Fruit fly (Drosophila melanogaster) whole organism, embryonic: ENCODE results near the gene Arp3.

Experiments used
- B-H1 ChIP-seq: fragments of 200-800 bp; sonication (Bioruptor generic); IDR thresholded peaks from 3 replicates; pipeline ENCODE4 v1.3.6; 2022; ENCODE audit warnings: missing biosample characterization, missing genetic modification characterization
- B-H2 ChIP-seq: fragments of 200-800 bp; sonication (Bioruptor generic); optimal IDR thresholded peaks from 2 replicates; lab custom pipeline; 2018; ENCODE audit warnings: missing biosample characterization, mild to moderate bottlenecking, missing genetic modification characterization
- CG10366 ChIP-seq: fragments of 200-800 bp; sonication (Bioruptor generic); IDR thresholded peaks from 2 replicates; pipeline ENCODE4 v1.3.6; 2022; ENCODE audit warnings: missing biosample characterization, missing genetic modification characterization
- CG10431 ChIP-seq: fragments of 200-800 bp; sonication (Bioruptor generic); optimal IDR thresholded peaks from 3 replicates; lab custom pipeline; 2018; ENCODE audit warnings: missing biosample characterization, mild to moderate bottlenecking, missing genetic modification characterization
- CG11085 ChIP-seq: fragments of 200-800 bp; sonication (Bioruptor generic); IDR thresholded peaks from 2 replicates; pipeline ENCODE4 v1.3.6; 2022; ENCODE audit warnings: missing biosample characterization, missing genetic modification characterization
- CG11560 ChIP-seq: fragments of 200-800 bp; sonication (Bioruptor generic); IDR thresholded peaks from 3 replicates; pipeline ENCODE4 v1.3.6; 2022; ENCODE audit warnings: missing biosample characterization, missing genetic modification characterization
- CG12769 ChIP-seq: fragments of 200-800 bp; sonication (Bioruptor generic); optimal IDR thresholded peaks from 2 replicates; lab custom pipeline; 2019; ENCODE audit warnings: missing biosample characterization, mild to moderate bottlenecking, missing genetic modification characterization, moderate library complexity
- CG14441 ChIP-seq: fragments of 200-800 bp; sonication (Bioruptor generic); IDR thresholded peaks from 2 replicates; pipeline ENCODE4 v1.3.6; 2022; ENCODE audit warnings: missing biosample characterization, missing genetic modification characterization
- CG15269 ChIP-seq: fragments of 200-800 bp; sonication (Bioruptor generic); optimal IDR thresholded peaks from 2 replicates; lab custom pipeline; 2018; ENCODE audit warnings: missing biosample characterization, mild to moderate bottlenecking, missing genetic modification characterization, moderate library complexity
- CG15601 ChIP-seq: fragments of 200-800 bp; sonication (Bioruptor generic); optimal IDR thresholded peaks from 3 replicates; lab custom pipeline; 2019; ENCODE audit warnings: missing biosample characterization, mild to moderate bottlenecking, missing genetic modification characterization, moderate library complexity
- CG17328 ChIP-seq: fragments of 200-800 bp; sonication (Bioruptor generic); IDR thresholded peaks from 2 replicates; pipeline ENCODE4 v1.3.6; 2022; ENCODE audit warnings: missing biosample characterization, missing genetic modification characterization
- CG2199 ChIP-seq: fragments of 200-800 bp; sonication (Bioruptor generic); IDR thresholded peaks from 3 replicates; pipeline ENCODE4 v1.3.6; 2022; ENCODE audit warnings: missing biosample characterization, missing genetic modification characterization
- CG3065 ChIP-seq: fragments of 200-800 bp; sonication (Bioruptor generic); optimal IDR thresholded peaks from 2 replicates; lab custom pipeline; 2016; ENCODE audit warnings: missing biosample characterization, missing genetic modification characterization
- CG32532 ChIP-seq: fragments of 200-800 bp; sonication (Bioruptor generic); IDR thresholded peaks from 2 replicates; pipeline ENCODE4 v1.3.6; 2022; ENCODE audit warnings: missing biosample characterization, missing genetic modification characterization
- CG32767 ChIP-seq: fragments of 200-800 bp; sonication (Bioruptor generic); IDR thresholded peaks from 2 replicates; pipeline ENCODE4 v1.3.6; 2022; ENCODE audit warnings: missing biosample characterization, missing genetic modification characterization
- CG6254 ChIP-seq: fragments of 200-800 bp; sonication (Bioruptor generic); optimal IDR thresholded peaks from 3 replicates; lab custom pipeline; 2017; ENCODE audit warnings: mild to moderate bottlenecking, missing biosample characterization, missing genetic modification reagents, missing genetic modification characterization
- CG6765 ChIP-seq: fragments of 200-800 bp; sonication (Bioruptor generic); optimal IDR thresholded peaks from 3 replicates; lab custom pipeline; 2017; ENCODE audit warnings: missing biosample characterization, mild to moderate bottlenecking, missing genetic modification characterization
- CG7372 ChIP-seq: fragments of 200-800 bp; sonication (Bioruptor generic); IDR thresholded peaks from 2 replicates; pipeline ENCODE4 v1.3.6; 2022; ENCODE audit warnings: missing biosample characterization, missing genetic modification characterization
- Dad ChIP-seq: fragments of 200-800 bp; sonication (Bioruptor generic); optimal IDR thresholded peaks from 3 replicates; lab custom pipeline; 2016; ENCODE audit warnings: missing biosample characterization, missing genetic modification characterization
- Elba2 ChIP-seq: fragments of 200-800 bp; sonication (Bioruptor generic); optimal IDR thresholded peaks from 3 replicates; lab custom pipeline; 2016; ENCODE audit warnings: missing biosample characterization, missing genetic modification characterization
- Lpt ChIP-seq: fragments of >200 bp; optimal IDR thresholded peaks from 2 replicates; lab custom pipeline; 2018; ENCODE audit warnings: missing biosample characterization, missing genetic modification characterization
- MBD-R2 ChIP-seq: fragments of 200-800 bp; sonication (Bioruptor generic); IDR thresholded peaks from 2 replicates; pipeline ENCODE4 v1.3.6; 2022; ENCODE audit warnings: missing biosample characterization, missing genetic modification characterization
- Med ChIP-seq: fragments of 200-800 bp; sonication (Bioruptor generic); peaks from one replicate; lab custom pipeline; 2016; ENCODE audit warnings: missing biosample characterization, missing genetic modification characterization, mild to moderate bottlenecking, inconsistent platforms, moderate library complexity
- NK7.1 ChIP-seq: fragments of 200-800 bp; sonication (Bioruptor generic); optimal IDR thresholded peaks from 3 replicates; lab custom pipeline; 2016; ENCODE audit warnings: missing biosample characterization, missing genetic modification characterization
- Taf1 ChIP-seq: fragments of 200-800 bp; sonication (Bioruptor generic); IDR thresholded peaks from 2 replicates; pipeline ENCODE4 v1.3.6; 2022; ENCODE audit warnings: missing biosample characterization, missing genetic modification characterization
- Trl ChIP-seq, 3 experiments: fragments of >200 bp in 2 of 3; fragments of 200-800 bp in 1 of 3; sonication (Bioruptor generic) in 1 of 3; optimal IDR thresholded peaks; 2 replicates in 1 of 3; 3 replicates in 2 of 3; lab custom pipeline; 2016 to 2017; ENCODE audit warnings: missing biosample characterization in 1 of 3, missing genetic modification characterization in 1 of 3
- aop ChIP-seq: fragments of 200-800 bp; sonication (Bioruptor generic); IDR thresholded peaks from 2 replicates; pipeline ENCODE4 v1.3.6; 2022; ENCODE audit warnings: missing biosample characterization, missing genetic modification characterization
- ato ChIP-seq: fragments of 200-800 bp; sonication (Bioruptor generic); IDR thresholded peaks from 2 replicates; pipeline ENCODE4 v1.3.6; 2022; ENCODE audit warnings: missing biosample characterization, missing genetic modification characterization; ENCODE audit not compliant: partially characterized antibody
- chinmo ChIP-seq: fragments of 200-800 bp; sonication (Bioruptor generic); IDR thresholded peaks from 4 replicates; pipeline ENCODE4 v1.3.6; 2022; ENCODE audit warnings: missing biosample characterization, missing genetic modification characterization; ENCODE audit not compliant: partially characterized antibody
- chm ChIP-seq: fragments of 200-800 bp; sonication (Bioruptor generic); IDR thresholded peaks from 2 replicates; pipeline ENCODE4 v1.3.6; 2022; ENCODE audit warnings: missing biosample characterization, missing genetic modification characterization
- disco-r ChIP-seq: fragments of 200-800 bp; sonication (Bioruptor generic); optimal IDR thresholded peaks from 2 replicates; lab custom pipeline; 2016; ENCODE audit warnings: missing biosample characterization, missing genetic modification characterization
- exex ChIP-seq: fragments of 200-800 bp; sonication (Bioruptor generic); optimal IDR thresholded peaks from 4 replicates; lab custom pipeline; 2018; ENCODE audit warnings: missing biosample characterization, mild to moderate bottlenecking, missing genetic modification characterization, moderate library complexity
- fd96Cb ChIP-seq: fragments of 200-800 bp; sonication (Bioruptor generic); optimal IDR thresholded peaks from 2 replicates; lab custom pipeline; 2018; ENCODE audit warnings: missing biosample characterization, mild to moderate bottlenecking, missing genetic modification characterization, moderate library complexity
- gcm2 ChIP-seq: fragments of 200-800 bp; sonication (Bioruptor generic); optimal IDR thresholded peaks from 2 replicates; lab custom pipeline; 2016; ENCODE audit warnings: missing biosample characterization, missing genetic modification characterization
- gsb-n ChIP-seq: fragments of 200-800 bp; sonication (Bioruptor generic); optimal IDR thresholded peaks from 3 replicates; lab custom pipeline; 2018; ENCODE audit warnings: missing biosample characterization, mild to moderate bottlenecking, missing genetic modification characterization
- h ChIP-seq: fragments of >200 bp; optimal IDR thresholded peaks from 2 replicates; lab custom pipeline; 2017
- kah ChIP-seq: fragments of 200-800 bp; sonication (Bioruptor generic); optimal IDR thresholded peaks from 2 replicates; lab custom pipeline; 2018; ENCODE audit warnings: missing biosample characterization, mild to moderate bottlenecking, missing genetic modification characterization
- nom ChIP-seq: fragments of 200-800 bp; sonication (Bioruptor generic); optimal IDR thresholded peaks from 2 replicates; lab custom pipeline; 2017; ENCODE audit warnings: missing biosample characterization, missing genetic modification characterization, mild to moderate bottlenecking, moderate library complexity, missing genetic modification reagents
- pan ChIP-seq, 4 experiments: fragments of >200 bp in 3 of 4; fragments of 200-800 bp in 1 of 4; sonication (Bioruptor generic) in 1 of 4; optimal IDR thresholded peaks in 3 of 4; IDR thresholded peaks in 1 of 4; 2 replicates each; pipeline versions ENCODE4 v1.3.6 to Lab custom; 2017 to 2022; ENCODE audit warnings: missing biosample characterization in 2 of 4, missing genetic modification characterization in 2 of 4, mixed read lengths in 1 of 4
- seq ChIP-seq: fragments of 200-800 bp; sonication (Bioruptor generic); IDR thresholded peaks from 2 replicates; pipeline ENCODE4 v1.3.6; 2022; ENCODE audit warnings: missing biosample characterization, missing genetic modification characterization
- tap ChIP-seq: fragments of 200-800 bp; optimal IDR thresholded peaks from 3 replicates; lab custom pipeline; 2019; ENCODE audit warnings: missing biosample characterization, mild to moderate bottlenecking, missing genetic modification characterization, moderate library complexity
- tin ChIP-seq: fragments of 200-800 bp; sonication (Bioruptor generic); optimal IDR thresholded peaks from 3 replicates; lab custom pipeline; 2016; ENCODE audit warnings: missing biosample characterization, missing genetic modification characterization
- trem ChIP-seq: fragments of 200-800 bp; optimal IDR thresholded peaks from 3 replicates; lab custom pipeline; 2019; ENCODE audit warnings: missing biosample characterization, mild to moderate bottlenecking, missing genetic modification characterization, moderate library complexity
- trh ChIP-seq: fragments of 200-800 bp; sonication (Bioruptor generic); optimal IDR thresholded peaks from 2 replicates; lab custom pipeline; 2016; ENCODE audit warnings: missing biosample characterization, missing genetic modification characterization
- tup ChIP-seq: fragments of 200-800 bp; sonication (Bioruptor generic); optimal IDR thresholded peaks from 2 replicates; lab custom pipeline; 2016; ENCODE audit warnings: missing biosample characterization, mild to moderate bottlenecking, missing genetic modification characterization, moderate library complexity
- vfl ChIP-seq: fragments of 200-800 bp; sonication (Bioruptor generic); optimal IDR thresholded peaks from 2 replicates; lab custom pipeline; 2016; ENCODE audit warnings: missing biosample characterization, missing genetic modification characterization
- zfh1 ChIP-seq: fragments of 200-800 bp; sonication (Bioruptor generic); IDR thresholded peaks from 3 replicates; pipeline ENCODE4 v1.3.6; 2022; ENCODE audit warnings: missing biosample characterization, missing genetic modification characterization

The Arp3 gene

dm6 chr3L:8137448-8137906 is 21.8 kb upstream of the Arp3 start, which contains the start of the genes Setx and mus301 (continued):
- peak; percentile 86 for TF ChIP-seq trem (tag; lab: Kevin White, UChicago)
- TF ChIP-seq Med, result peak; percentile 97

- TF ChIP-seq vfl (no peak), CG17328 (GFP tag; lab: Robert Waterston, UW) (no peak), CG11560 (tag; lab: Robert Waterston, UW) (no peak), zfh1 (GFP tag; lab: Robert Waterston, UW) (0 out of 3 replicates have a peak, but pooled peaks have one; percentile 16), h (lab: Kevin White, UChicago) (no peak), CG3065 (GFP tag; lab: Kevin White, UChicago) (no peak), B-H1 (GFP tag; lab: Robert Waterston, UW) (no peak), tin (GFP tag; lab: Kevin White, UChicago) (no peak), CG2199 (no peak), CG11085 (GFP tag; lab: Robert Waterston, UW) (no peak), CG32532 (GFP tag; lab: Robert Waterston, UW) (0 out of 2 replicates have a peak, but pooled peaks have one; percentile 27), tup (GFP tag; lab: Kevin White, UChicago) (no peak), pan (optimal IDR thresholded peaks at IDR 0.05; lab: Kevin White, UChicago) (no peak), pan (GFP tag; optimal IDR thresholded peaks at IDR 0.05 in 1 of 2, IDR thresholded peaks at IDR 0.05 in 1 of 2) (peak in 1 of 2 experiments; percentile 20), CG32767 (GFP tag; lab: Robert Waterston, UW) (peak; percentile 22; the same call in 1 of the 2 replicates), kah (GFP tag; lab: Kevin White, UChicago) (peak; percentile 81), Lpt (GFP tag; lab: Kevin White, UChicago) (no peak), B-H2 (GFP tag; lab: Kevin White, UChicago) (peak; percentile 5), tap (tag; lab: Kevin White, UChicago) (no peak), CG15269 (tag; lab: Kevin White, UChicago) (no peak), ato (GFP tag; lab: Robert Waterston, UW) (no peak), gcm2 (GFP tag; lab: Kevin White, UChicago) (no peak), Dad (no peak), seq (GFP tag; lab: Robert Waterston, UW) (0 out of 2 replicates have a peak, but pooled peaks have one; percentile 6), aop (GFP tag; lab: Robert Waterston, UW) (no peak), CG10366 (GFP tag; lab: Robert Waterston, UW) (no peak), Elba2 (GFP tag; lab: Kevin White, UChicago) (peak; percentile 69), disco-r (GFP tag; lab: Kevin White, UChicago) (no peak), CG14441 (GFP tag; lab: Robert Waterston, UW) (no peak), NK7.1 (GFP tag; lab: Kevin White, UChicago) (no peak), chinmo (0 out of 4 replicates have a peak, but pooled peaks have one; percentile 50), CG7372 (GFP tag; lab: Robert Waterston, UW) (no peak), chm (GFP tag; lab: Robert Waterston, UW) (no peak), nom (GFP tag; lab: Kevin White, UChicago) (peak; percentile 14), fd96Cb (tag; lab: Kevin White, UChicago) (no peak), gsb-n (no peak), Taf1 (no peak), exex (peak; percentile 15), trh (GFP tag; lab: Kevin White, UChicago) (no peak), CG6765 (GFP tag; lab: Kevin White, UChicago) (no peak), Trl (optimal IDR thresholded peaks at IDR 0.05; lab: Kevin White, UChicago) (peak; percentile 44 to 54), Trl (GFP tag; optimal IDR thresholded peaks at IDR 0.05; lab: Kevin White, UChicago) (no peak), CG15601 (tag; lab: Kevin White, UChicago) (no peak), MBD-R2 (GFP tag; lab: Robert Waterston, UW) (no peak), CG6254 (GFP tag; lab: Kevin White, UChicago) (no peak), CG10431 (GFP tag; lab: Kevin White, UChicago) (no peak), CG12769 (tag; lab: Kevin White, UChicago) (peak; percentile 38)
These were observed 12.8 kb upstream of the Arp3 start for dm6 chr3L:8128396-8129050.
